Fruit fly (Drosophila melanogaster): ENCODE results near the gene Nelf-A.

Gene Nelf-A

DNA sequence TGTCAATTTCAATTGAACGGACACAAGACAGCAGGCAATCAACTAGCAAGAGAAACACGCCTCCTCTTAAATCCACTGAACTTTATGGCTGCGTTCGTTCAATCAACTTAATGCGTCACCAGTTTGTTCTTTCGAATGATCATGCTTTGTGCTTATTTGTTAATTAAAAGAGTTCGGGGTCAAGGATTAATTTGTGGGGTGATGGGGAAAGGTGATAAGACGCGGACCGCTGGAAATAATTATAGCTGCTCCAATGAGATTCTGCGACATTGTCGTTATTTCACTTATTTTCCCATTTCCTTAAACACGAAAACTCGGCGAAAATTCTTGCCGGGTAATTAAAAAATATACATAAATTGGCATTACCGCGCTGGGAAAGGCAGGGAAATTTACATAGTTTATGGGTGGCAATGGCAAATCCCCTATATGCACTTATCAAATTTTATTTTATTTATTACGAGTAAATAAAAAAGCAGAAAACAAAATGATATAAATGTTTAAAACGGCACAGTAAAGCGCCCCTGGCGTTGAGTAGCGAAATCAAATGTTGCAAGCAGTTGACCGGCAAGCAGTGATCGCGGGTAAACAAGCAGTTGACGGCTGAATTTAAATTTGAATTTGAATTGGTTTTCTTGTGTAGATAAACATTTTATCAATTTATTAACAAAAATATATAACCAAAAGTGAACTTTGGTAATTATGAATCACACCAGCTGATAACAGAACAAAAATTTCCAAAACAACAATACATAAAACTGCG lies 39.0 kb upstream of the Nelf-A start (continued):
- TF ChIP-seq H15 (GFP tag; IDR thresholded peaks at IDR 0.05) (peak; percentile 73), CG10431 (GFP tag; optimal IDR thresholded peaks at IDR 0.05) (peak; percentile 79), zfh1 (GFP tag; IDR thresholded peaks at IDR 0.05) (peak; percentile 76), Jarid2 (GFP tag; optimal IDR thresholded peaks at IDR 0.05) (peak; percentile 78), CG7556 (GFP tag; optimal IDR thresholded peaks at IDR 0.05) (no peak), Sin3A (optimal IDR thresholded peaks at IDR 0.05) (no peak), gro (GFP tag; optimal IDR thresholded peaks at IDR 0.05) (peak; percentile 84), CG4282 (GFP tag; optimal IDR thresholded peaks at IDR 0.05) (no peak), CG6765 (GFP tag; optimal IDR thresholded peaks at IDR 0.05) (peak; percentile 74), CG4328 (GFP tag; optimal IDR thresholded peaks at IDR 0.05) (peak; percentile 54), TFAM (GFP tag; optimal IDR thresholded peaks at IDR 0.05) (no peak), MTF-1 (GFP tag; optimal IDR thresholded peaks at IDR 0.05; ENCODE audit: borderline replicate concordance) (peak; percentile 83), ap (GFP tag; IDR thresholded peaks at IDR 0.05) (no peak; the same call in 1 of the 2 replicates), CG17912 (GFP tag; optimal IDR thresholded peaks at IDR 0.05) (peak; percentile 81), CG9932 (GFP tag; IDR thresholded peaks at IDR 0.05) (peak; percentile 81), gsb-n (tag; optimal IDR thresholded peaks at IDR 0.05) (peak; percentile 12), CG4424 (GFP tag; optimal IDR thresholded peaks at IDR 0.05) (peak; percentile 86), Rx (GFP tag; IDR thresholded peaks at IDR 0.05) (no peak), peb (GFP tag; IDR thresholded peaks at IDR 0.05) (no peak), CG12155 (GFP tag; optimal IDR thresholded peaks at IDR 0.05) (peak; percentile 30), disco-r (GFP tag; optimal IDR thresholded peaks at IDR 0.05) (peak; percentile 56), CkIIα-i1 (GFP tag; IDR thresholded peaks at IDR 0.05) (no peak), CG6175 (GFP tag; IDR thresholded peaks at IDR 0.05) (no peak), NK7.1 (GFP tag; optimal IDR thresholded peaks at IDR 0.05) (peak; percentile 57), CG34224 (GFP tag; IDR thresholded peaks at IDR 0.05; ENCODE audit: partially characterized antibody) (no peak), her (GFP tag; optimal IDR thresholded peaks at IDR 0.05) (peak; percentile 62), mld (GFP tag; IDR thresholded peaks at IDR 0.05; ENCODE audit: partially characterized antibody) (no peak), CG11398 (GFP tag; optimal IDR thresholded peaks at IDR 0.05) (peak; percentile 65), Ets65A (GFP tag) (peak; percentile 98), CG30431 (GFP tag; optimal IDR thresholded peaks at IDR 0.05) (peak; percentile 70), Aef1 (GFP tag; IDR thresholded peaks at IDR 0.05) (peak; percentile 63; the same call in 2 of the 3 replicates), HHEX (GFP tag; optimal IDR thresholded peaks at IDR 0.05) (peak; percentile 73), sob (GFP tag; IDR thresholded peaks at IDR 0.05) (peak; percentile 87), D19B (GFP tag; optimal IDR thresholded peaks at IDR 0.05) (peak; percentile 36), Stat92E (GFP tag; optimal IDR thresholded peaks at IDR 0.05) (no peak), Sox102F (GFP tag; optimal IDR thresholded peaks at IDR 0.05) (peak; percentile 74), CG3995 (GFP tag; optimal IDR thresholded peaks at IDR 0.05) (no peak), NC2β (GFP tag; optimal IDR thresholded peaks at IDR 0.05) (peak; percentile 72), Adf1 (GFP tag; IDR thresholded peaks at IDR 0.05) (peak; percentile 18; the same call in 1 of the 2 replicates), MESR4 (GFP tag; optimal IDR thresholded peaks at IDR 0.05) (no peak), CG10565 (GFP tag; optimal IDR thresholded peaks at IDR 0.05) (peak; percentile 64), CG11456 (GFP tag; IDR thresholded peaks at IDR 0.05) (peak; percentile 92), CG31365 (tag; optimal IDR thresholded peaks at IDR 0.05) (peak; percentile 99), unpg (GFP tag; optimal IDR thresholded peaks at IDR 0.05) (peak; percentile 67), CG2202 (tag; optimal IDR thresholded peaks at IDR 0.05) (peak; percentile 35), CG14441 (GFP tag; IDR thresholded peaks at IDR 0.05) (peak; percentile 53; the same call in 1 of the 2 replicates), nerfin-1 (tag; optimal IDR thresholded peaks at IDR 0.05) (peak; percentile 61), CG8388 (GFP tag; optimal IDR thresholded peaks at IDR 0.05) (peak; percentile 26), Lhr (GFP tag; optimal IDR thresholded peaks at IDR 0.05) (peak; percentile 87)
